Worm (Caenorhabditis elegans) whole organism, L1 larva: ENCODE data around the gene F56C4.4.
"Not testable (repeated sequence)": the region's sequence is repeated elsewhere in the genome, so short reads cannot be mapped to it uniquely, and the experiment has no call there.

ENCODE experiments used
- aly-2 ChIP-seq: fragments of 150-350 bp; optimal IDR thresholded peaks from 2 replicates; lab custom pipeline; 2014; ENCODE audit warnings: missing biosample characterization, missing genetic modification characterization
- ceh-82 ChIP-seq, 3 experiments: fragments of 150-350 bp in 1 of 3; sonication (generic microtip) in 2 of 3; optimal IDR thresholded peaks; 2 replicates each; lab custom pipeline; 2014 to 2017; ENCODE audit warnings: missing biosample characterization in 3 of 3, missing genetic modification characterization in 3 of 3
- dsc-1 ChIP-seq: sonication (generic microtip); optimal IDR thresholded peaks from 2 replicates; lab custom pipeline; 2016; ENCODE audit warnings: mild to moderate bottlenecking, missing genetic modification characterization, missing compliant biosample characterization
- fkh-4 ChIP-seq: sonication (generic microtip); optimal IDR thresholded peaks from 2 replicates; lab custom pipeline; 2016; ENCODE audit warnings: missing compliant biosample characterization, missing genetic modification characterization, borderline replicate concordance
- lin-39 ChIP-seq: fragments of 150-350 bp; optimal IDR thresholded peaks from 2 replicates; lab custom pipeline; 2014; ENCODE audit warnings: missing biosample characterization, missing genetic modification reagents, missing genetic modification characterization
- mab-9 ChIP-seq: fragments of 200-800 bp; sonication (Bioruptor generic); IDR thresholded peaks from 2 replicates; pipeline ENCODE4 v1.3.6; 2022; ENCODE audit warnings: missing genetic modification reagents, missing genetic modification characterization, missing compliant biosample characterization
- pqm-1 ChIP-seq: sonication (generic microtip); optimal IDR thresholded peaks from 3 replicates; lab custom pipeline; 2017; ENCODE audit warnings: missing biosample characterization, missing genetic modification characterization
- snpc-4 ChIP-seq: fragments of 150-350 bp; optimal IDR thresholded peaks from 2 replicates; lab custom pipeline; 2014; ENCODE audit warnings: missing biosample characterization, missing genetic modification characterization
- ztf-11 ChIP-seq, 2 experiments: sonication (generic microtip); optimal IDR thresholded peaks; 2 replicates each; lab custom pipeline; 2016 to 2017; ENCODE audit warnings: missing genetic modification characterization in 2 of 2, missing biosample characterization in 1 of 2, missing compliant biosample characterization in 1 of 2

DNA sequence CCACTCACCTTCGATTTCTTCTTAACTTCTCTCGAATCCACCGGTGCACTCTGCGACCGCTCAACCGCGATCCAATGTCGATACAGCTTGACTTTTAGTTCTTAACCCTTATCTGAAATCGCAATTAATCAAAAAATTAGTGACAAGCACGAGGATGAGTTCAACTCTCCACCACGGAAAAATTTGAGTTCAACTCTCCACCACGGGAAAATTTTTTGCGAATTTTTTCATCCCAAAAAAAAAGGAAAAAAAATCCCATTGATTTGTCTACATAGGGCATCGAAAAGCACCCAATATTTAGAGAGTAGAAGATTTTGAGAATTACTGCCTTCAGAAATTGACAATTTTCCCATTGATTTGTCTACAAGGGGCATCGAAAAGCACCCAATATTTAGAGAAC is 23.0 kb upstream of the F56C4.4 start, which contains the start of gene glb-19:
- not testable (repeated sequence) for TF ChIP-seq mab-9 (GFP tag; lab: Robert Waterston, UW); ztf-11 (tag; optimal IDR thresholded peaks at IDR 0.05; lab: Kevin White, UChicago); fkh-4; lin-39 (tag; lab: Kevin White, UChicago); pqm-1 (tag; lab: Kevin White, UChicago); ceh-82 (tag; optimal IDR thresholded peaks at IDR 0.05; lab: Kevin White, UChicago); aly-2; dsc-1; snpc-4 (tag; lab: Kevin White, UChicago)
